Worm (Caenorhabditis elegans) whole organism, late embryonic: ENCODE results near the gene coa-7.

Source experiments
- ama-1 ChIP-seq: fragments of 150-350 bp; optimal IDR thresholded peaks from 2 replicates; lab custom pipeline; 2014
- ceh-24 ChIP-seq: sonication (generic microtip); optimal IDR thresholded peaks from 2 replicates; lab custom pipeline; 2016; ENCODE audit warnings: mild to moderate bottlenecking, missing genetic modification characterization, missing compliant biosample characterization
- ceh-9 ChIP-seq: sonication (generic microtip); optimal IDR thresholded peaks from 2 replicates; lab custom pipeline; 2016; ENCODE audit warnings: mild to moderate bottlenecking, missing genetic modification characterization, inconsistent platforms, missing compliant biosample characterization
- dmd-4 ChIP-seq: sonication (generic microtip); optimal IDR thresholded peaks from 2 replicates; lab custom pipeline; 2016; ENCODE audit warnings: borderline replicate concordance, missing genetic modification characterization, missing compliant biosample characterization
- ets-4 ChIP-seq: sonication (generic microtip); optimal IDR thresholded peaks from 2 replicates; lab custom pipeline; 2016; ENCODE audit warnings: missing genetic modification characterization, missing compliant biosample characterization
- fkh-10 ChIP-seq: fragments of 150-350 bp; optimal IDR thresholded peaks from 2 replicates; lab custom pipeline; 2014; ENCODE audit warnings: missing biosample characterization, missing genetic modification reagents, missing genetic modification characterization
- fkh-6 ChIP-seq: sonication (generic microtip); optimal IDR thresholded peaks from 2 replicates; lab custom pipeline; 2016; ENCODE audit warnings: missing genetic modification characterization, missing compliant biosample characterization
- pha-4 ChIP-seq: fragments of 150-350 bp; optimal IDR thresholded peaks from 2 replicates; lab custom pipeline; 2018; ENCODE audit warnings: missing biosample characterization, missing genetic modification reagents, missing genetic modification characterization
- pqm-1 ChIP-seq: sonication (generic microtip); optimal IDR thresholded peaks from 2 replicates; lab custom pipeline; 2016; ENCODE audit warnings: missing genetic modification characterization, missing compliant biosample characterization
- ref-2 ChIP-seq: sonication (generic microtip); optimal IDR thresholded peaks from 2 replicates; lab custom pipeline; 2016; ENCODE audit warnings: missing genetic modification characterization, missing compliant biosample characterization
- ztf-16 ChIP-seq: sonication (generic microtip); optimal IDR thresholded peaks from 2 replicates; lab custom pipeline; 2017; ENCODE audit warnings: missing genetic modification characterization, missing compliant biosample characterization

DNA sequence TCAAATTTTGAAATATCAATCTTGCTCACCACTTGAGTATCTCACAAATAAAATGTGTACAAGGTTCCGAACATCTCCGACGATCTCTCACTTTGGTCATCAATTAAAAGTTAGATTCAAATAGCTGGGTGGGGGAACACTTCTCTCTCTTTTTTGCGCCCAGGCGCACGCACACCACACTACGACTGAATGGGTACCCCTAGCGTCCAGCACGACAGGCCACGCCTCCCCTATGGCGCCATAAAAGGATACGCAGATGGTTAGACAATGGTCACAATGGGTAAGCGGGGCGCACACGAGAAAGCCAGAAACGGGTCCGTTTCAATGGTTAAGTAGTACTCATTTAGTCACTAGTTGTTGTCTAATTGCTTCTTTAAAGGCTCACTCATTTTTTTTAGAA is 21.0 kb downstream of the coa-7 start:
- TF ChIP-seq fkh-10 (GFP tag; lab: Kevin White, UChicago): no peak
- no peak for TF ChIP-seq ets-4 (tag; lab: Kevin White, UChicago)
- TF ChIP-seq ztf-16 (tag; lab: Kevin White, UChicago): no peak
- TF ChIP-seq dmd-4: no peak
- TF ChIP-seq ceh-24 (tag; lab: Kevin White, UChicago): no peak
- no peak for TF ChIP-seq pqm-1 (tag; lab: Kevin White, UChicago)
- TF ChIP-seq ceh-9 (tag; lab: Kevin White, UChicago): no peak
- TF ChIP-seq ama-1 (lab: Kevin White, UChicago): no peak
- TF ChIP-seq ref-2 (tag; lab: Kevin White, UChicago): no peak
- no peak for TF ChIP-seq fkh-6 (tag; lab: Kevin White, UChicago)
- TF ChIP-seq pha-4 (tag; lab: Kevin White, UChicago): no peak
